Fruit fly (Drosophila melanogaster): ENCODE measurements around the gene mura.

The mura gene

DNA sequence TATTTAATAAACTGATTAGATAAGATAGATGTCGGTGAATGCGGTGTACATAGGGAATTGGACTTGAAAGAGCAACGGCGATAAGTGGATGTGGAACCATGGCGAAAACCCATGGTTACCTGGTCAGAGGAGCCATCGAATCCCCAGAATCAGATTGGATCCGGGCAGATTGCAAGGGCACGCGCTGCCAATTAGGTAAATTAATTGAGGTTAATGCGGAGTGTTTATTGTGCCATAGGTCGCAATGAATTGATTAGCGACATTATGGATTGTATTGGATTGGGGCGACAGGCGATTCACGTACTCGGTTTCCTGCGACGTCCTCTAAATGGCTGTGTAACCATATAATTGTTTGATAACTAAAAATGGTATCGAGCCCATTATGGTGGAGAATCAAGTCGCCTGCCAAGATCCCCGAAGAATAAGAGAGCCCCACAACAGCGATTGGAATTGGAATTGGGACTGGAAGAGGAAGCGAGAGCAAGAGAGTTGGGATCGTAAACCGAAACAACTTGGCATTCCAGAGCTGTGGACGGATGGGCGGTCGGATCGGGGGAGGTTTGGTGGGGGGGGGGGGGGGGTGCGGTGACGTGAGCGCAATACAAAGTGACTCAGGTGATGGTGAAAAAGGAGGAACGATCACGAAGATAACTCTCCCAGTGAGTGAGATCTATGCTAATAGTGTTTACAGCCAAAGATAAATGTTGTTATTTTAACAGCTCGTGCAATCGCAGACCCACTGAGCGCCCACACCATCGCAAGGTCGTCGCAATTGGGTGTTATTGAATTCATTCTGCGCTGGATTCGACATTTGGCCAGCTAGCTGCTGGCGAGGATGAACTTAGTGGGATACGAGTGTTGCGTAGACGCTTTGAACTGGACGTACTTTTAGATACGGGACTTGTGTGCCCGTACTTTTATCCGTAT lies 49.9 kb downstream of the mura start:
- TF ChIP-seq ovo (GFP tag; optimal IDR thresholded peaks at IDR 0.05) (peak; percentile 34), bab1 (GFP tag; optimal IDR thresholded peaks at IDR 0.05) (no peak), CG14711 (tag; optimal IDR thresholded peaks at IDR 0.05) (no peak), cic (GFP tag; optimal IDR thresholded peaks at IDR 0.05) (no peak), pad (GFP tag; optimal IDR thresholded peaks at IDR 0.05) (no peak)

DNA sequence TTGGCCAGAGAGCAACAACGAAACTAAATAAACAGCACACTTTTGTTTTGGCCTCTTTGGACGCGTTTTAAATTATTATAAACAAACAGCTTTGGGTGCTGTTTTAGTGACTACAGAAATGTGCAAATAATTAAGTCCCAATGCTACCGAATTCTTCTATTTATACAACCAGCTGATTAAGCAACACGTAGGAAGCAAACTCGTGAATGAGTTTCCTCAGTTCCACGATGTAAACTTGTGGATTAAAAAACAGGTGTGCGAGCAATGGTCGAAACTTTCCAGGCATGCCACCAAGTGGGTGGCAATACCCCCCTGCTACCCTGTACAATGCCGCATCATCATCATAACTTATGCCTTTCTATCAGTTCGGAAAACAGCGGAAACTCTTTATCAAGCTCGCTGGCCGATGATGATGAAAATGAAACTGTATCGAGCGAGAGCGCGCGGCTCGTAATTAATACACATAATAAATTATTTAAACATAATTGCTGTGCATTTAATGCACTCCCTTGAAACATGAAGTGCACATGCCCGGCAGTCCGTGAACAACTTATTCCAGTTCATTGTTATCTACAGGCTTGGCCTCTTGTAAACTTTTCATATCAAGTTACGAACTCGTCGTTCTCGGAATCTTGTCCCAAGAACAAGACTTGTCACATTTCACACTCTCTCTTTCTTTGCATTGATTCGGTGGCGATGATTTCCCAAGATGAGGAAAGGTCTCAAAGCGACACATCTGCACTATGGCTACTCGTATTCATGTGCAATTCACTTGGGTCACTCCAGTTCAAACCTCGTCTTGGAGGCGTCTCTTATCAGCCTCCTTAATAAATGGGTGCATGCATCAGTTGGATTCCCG lies 51.2 kb downstream of the mura start:
- TF ChIP-seq Hr96 (GFP tag; optimal IDR thresholded peaks at IDR 0.05): no peak
- TF ChIP-seq bab1 (GFP tag; optimal IDR thresholded peaks at IDR 0.05): no peak
- no peak for TF ChIP-seq Clk (GFP tag; optimal IDR thresholded peaks at IDR 0.05)
- no peak for TF ChIP-seq toe (GFP tag; optimal IDR thresholded peaks at IDR 0.05)
- TF ChIP-seq CG12768 (GFP tag; optimal IDR thresholded peaks at IDR 0.05): no peak
- TF ChIP-seq kay (GFP tag; ENCODE audit: borderline replicate concordance): peak; percentile 37
- TF ChIP-seq tj (GFP tag; optimal IDR thresholded peaks at IDR 0.05): peak; percentile 17
- no peak for TF ChIP-seq Mnt (GFP tag; optimal IDR thresholded peaks at IDR 0.05)

DNA sequence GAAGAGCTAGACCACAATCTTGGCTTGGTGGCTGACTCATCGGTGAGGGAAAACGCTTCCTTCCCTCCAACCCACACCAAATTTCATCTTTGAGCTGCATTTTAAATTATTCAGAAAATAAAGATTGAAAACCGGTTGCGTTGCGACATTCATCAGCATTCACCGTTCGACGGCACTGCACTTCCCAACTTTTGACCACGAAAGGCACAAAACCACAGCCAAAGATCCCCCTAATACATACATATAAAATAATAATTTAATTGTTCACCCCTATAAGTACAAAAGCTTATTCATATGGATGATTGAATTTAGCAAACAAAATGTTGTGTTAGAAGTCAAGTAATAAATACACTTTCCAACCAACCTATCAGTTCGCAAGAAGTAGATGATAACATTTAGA lies 52.4 kb downstream of the mura start:
- TF ChIP-seq kay (GFP tag; ENCODE audit: borderline replicate concordance) (peak; percentile 92), ovo (GFP tag; optimal IDR thresholded peaks at IDR 0.05) (no peak), Crg-1 (GFP tag; optimal IDR thresholded peaks at IDR 0.05) (no peak)

DNA sequence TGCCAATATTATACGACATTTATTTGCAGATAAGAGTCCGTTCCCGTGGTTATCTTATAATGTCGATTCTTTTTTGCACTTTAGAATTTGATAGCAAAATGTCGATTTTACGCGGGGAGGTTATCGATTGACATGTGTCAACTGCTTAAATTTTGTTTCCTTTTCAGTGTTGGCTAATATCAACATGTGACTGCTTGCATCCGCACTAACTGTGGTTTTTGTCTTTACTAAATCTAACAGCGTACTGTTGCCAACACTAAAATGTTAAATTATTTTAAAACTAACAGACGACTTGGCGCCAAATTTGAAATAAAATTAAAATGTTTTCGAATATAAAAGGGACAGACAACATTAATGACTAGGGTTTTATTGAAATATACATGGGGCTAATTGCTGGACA lies 54.9 kb downstream of the mura start:
- no peak for TF ChIP-seq CG5204 (GFP tag; optimal IDR thresholded peaks at IDR 0.05)
- peak; percentile 71 for TF ChIP-seq ovo (GFP tag; optimal IDR thresholded peaks at IDR 0.05)
- peak; percentile 72 for TF ChIP-seq pad (GFP tag; optimal IDR thresholded peaks at IDR 0.05)
- TF ChIP-seq CG11617 (GFP tag; optimal IDR thresholded peaks at IDR 0.05): peak; percentile 35
- TF ChIP-seq CG33017 (tag; optimal IDR thresholded peaks at IDR 0.05): peak; percentile 65
- TF ChIP-seq Hr96 (GFP tag; optimal IDR thresholded peaks at IDR 0.05): peak; percentile 78
- peak; percentile 55 for TF ChIP-seq CG7045 (GFP tag; optimal IDR thresholded peaks at IDR 0.05)
- no peak for TF ChIP-seq CG12768 (GFP tag; optimal IDR thresholded peaks at IDR 0.05)
- peak; percentile 80 for TF ChIP-seq cic (GFP tag; optimal IDR thresholded peaks at IDR 0.05)
- TF ChIP-seq kay (GFP tag; ENCODE audit: borderline replicate concordance): no peak
- TF ChIP-seq cnc (optimal IDR thresholded peaks at IDR 0.05): no peak
- TF ChIP-seq Clk (GFP tag; optimal IDR thresholded peaks at IDR 0.05): no peak
- TF ChIP-seq CG7101 (tag; optimal IDR thresholded peaks at IDR 0.05): peak; percentile 90
- peak; percentile 82 for TF ChIP-seq toe (GFP tag; optimal IDR thresholded peaks at IDR 0.05)
- TF ChIP-seq tj (GFP tag; optimal IDR thresholded peaks at IDR 0.05): no peak
- TF ChIP-seq CG14711 (tag; optimal IDR thresholded peaks at IDR 0.05): peak; percentile 53
- TF ChIP-seq CG1620 (GFP tag; optimal IDR thresholded peaks at IDR 0.05): peak; percentile 88
- peak; percentile 83 for TF ChIP-seq Mnt (GFP tag; optimal IDR thresholded peaks at IDR 0.05)
- peak; percentile 85 for TF ChIP-seq bab1 (GFP tag; optimal IDR thresholded peaks at IDR 0.05)
- peak; percentile 90 for TF ChIP-seq Crg-1 (GFP tag; optimal IDR thresholded peaks at IDR 0.05)

DNA sequence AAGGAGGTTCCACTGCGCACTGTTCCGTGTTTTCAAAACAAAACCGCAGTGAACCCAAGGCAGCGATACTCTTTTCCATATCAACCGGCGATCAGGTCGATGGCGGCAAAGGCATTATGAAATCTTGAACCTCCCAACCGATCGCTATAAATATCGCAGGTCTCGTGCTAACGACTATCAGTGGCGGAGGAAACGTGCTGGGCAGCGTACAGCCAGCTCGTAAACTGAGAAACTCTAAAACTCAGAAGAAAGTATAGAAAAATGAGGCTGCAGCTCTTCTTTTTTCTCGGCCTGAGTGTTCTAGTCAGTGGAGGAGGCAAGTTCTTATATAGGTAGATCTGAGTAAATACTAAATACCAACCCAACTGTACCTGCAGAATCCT lies 57.0 kb downstream of the mura start, which contains the start of gene phu:
Gene phu (plus strand): TSS at position 175 of the 383 bp plus-strand sequence.
- TF ChIP-seq CG14711 (tag; optimal IDR thresholded peaks at IDR 0.05) (no peak), Clk (GFP tag; optimal IDR thresholded peaks at IDR 0.05) (no peak), bab1 (GFP tag; optimal IDR thresholded peaks at IDR 0.05) (no peak), tj (GFP tag; optimal IDR thresholded peaks at IDR 0.05) (no peak), CG1620 (GFP tag; optimal IDR thresholded peaks at IDR 0.05) (no peak), CG33017 (tag; optimal IDR thresholded peaks at IDR 0.05) (no peak), CG7101 (tag; optimal IDR thresholded peaks at IDR 0.05) (no peak), Hr96 (GFP tag; optimal IDR thresholded peaks at IDR 0.05) (no peak), CG12768 (GFP tag; optimal IDR thresholded peaks at IDR 0.05) (no peak), cic (GFP tag; optimal IDR thresholded peaks at IDR 0.05) (no peak), pad (GFP tag; optimal IDR thresholded peaks at IDR 0.05) (no peak), kay (GFP tag; ENCODE audit: borderline replicate concordance) (no peak), ovo (GFP tag; optimal IDR thresholded peaks at IDR 0.05) (no peak), toe (GFP tag; optimal IDR thresholded peaks at IDR 0.05) (no peak), CG5204 (GFP tag; optimal IDR thresholded peaks at IDR 0.05) (no peak), Mnt (GFP tag; optimal IDR thresholded peaks at IDR 0.05) (no peak), CG11617 (GFP tag; optimal IDR thresholded peaks at IDR 0.05) (no peak)

All from whole organism, adult.